Fruit fly (Drosophila melanogaster) whole organism, prepupa: ENCODE data around the gene CG12470.

ENCODE experiments used
- CG11762 ChIP-seq: fragments of 200-800 bp; sonication (Bioruptor generic); optimal IDR thresholded peaks from 3 replicates; lab custom pipeline; 2016; ENCODE audit warnings: missing biosample characterization, missing genetic modification characterization; ENCODE audit not compliant: insufficient read depth
- CG15336 ChIP-seq: fragments of 200-800 bp; sonication (Bioruptor generic); IDR thresholded peaks from 2 replicates; pipeline ENCODE4 v1.3.6; 2022; ENCODE audit warnings: missing biosample characterization, missing genetic modification characterization
- CG32006 ChIP-seq: fragments of 200-800 bp; sonication (Bioruptor generic); optimal IDR thresholded peaks from 3 replicates; lab custom pipeline; 2017; ENCODE audit warnings: missing biosample characterization, mild to moderate bottlenecking, missing genetic modification characterization
- CG6808 ChIP-seq: fragments of 200-800 bp; sonication (Bioruptor generic); optimal IDR thresholded peaks from 3 replicates; lab custom pipeline; 2017; ENCODE audit warnings: missing biosample characterization, missing genetic modification characterization, mild to moderate bottlenecking, moderate library complexity, missing genetic modification reagents
- CG8119 ChIP-seq: fragments of 200-800 bp; sonication (Bioruptor generic); IDR thresholded peaks from 3 replicates; pipeline ENCODE4 v1.3.6; 2022; ENCODE audit warnings: missing biosample characterization, missing genetic modification characterization
- Ets21C ChIP-seq: fragments of 200-800 bp; sonication (Bioruptor generic); optimal IDR thresholded peaks from 3 replicates; lab custom pipeline; 2016; ENCODE audit warnings: missing biosample characterization, missing genetic modification characterization
- Hr38 ChIP-seq: sonication (Bioruptor generic); optimal IDR thresholded peaks from 2 replicates; lab custom pipeline; 2016; ENCODE audit warnings: missing biosample characterization, missing genetic modification characterization
- Lpt ChIP-seq: fragments of 200-800 bp; sonication (Bioruptor generic); optimal IDR thresholded peaks from 3 replicates; lab custom pipeline; 2016; ENCODE audit warnings: missing biosample characterization, missing genetic modification characterization
- Sox102F ChIP-seq: fragments of 200-800 bp; sonication (Bioruptor generic); optimal IDR thresholded peaks from 2 replicates; lab custom pipeline; 2016; ENCODE audit warnings: missing biosample characterization, mild to moderate bottlenecking, missing genetic modification characterization
- Sox14 ChIP-seq: fragments of 200-800 bp; sonication (Bioruptor generic); optimal IDR thresholded peaks from 3 replicates; lab custom pipeline; 2016; ENCODE audit warnings: missing biosample characterization, missing genetic modification characterization
- Sox15 ChIP-seq: fragments of 200-800 bp; sonication (Bioruptor generic); optimal IDR thresholded peaks from 3 replicates; lab custom pipeline; 2016; ENCODE audit warnings: missing biosample characterization, missing genetic modification characterization
- eg ChIP-seq: fragments of 200-800 bp; sonication (Bioruptor generic); IDR thresholded peaks from 3 replicates; pipeline ENCODE4 v1.3.6; 2022; ENCODE audit warnings: missing biosample characterization, missing genetic modification characterization
- lz ChIP-seq: fragments of 200-800 bp; sonication (Bioruptor generic); optimal IDR thresholded peaks from 3 replicates; lab custom pipeline; 2016; ENCODE audit warnings: missing biosample characterization, missing genetic modification characterization
- salr ChIP-seq, 2 experiments: fragments of 200-800 bp; sonication (Bioruptor generic); optimal IDR thresholded peaks; 3 replicates each; lab custom pipeline; 2016 to 2018; ENCODE audit warnings: missing biosample characterization in 2 of 2, missing genetic modification characterization in 2 of 2, mild to moderate bottlenecking in 1 of 2

DNA sequence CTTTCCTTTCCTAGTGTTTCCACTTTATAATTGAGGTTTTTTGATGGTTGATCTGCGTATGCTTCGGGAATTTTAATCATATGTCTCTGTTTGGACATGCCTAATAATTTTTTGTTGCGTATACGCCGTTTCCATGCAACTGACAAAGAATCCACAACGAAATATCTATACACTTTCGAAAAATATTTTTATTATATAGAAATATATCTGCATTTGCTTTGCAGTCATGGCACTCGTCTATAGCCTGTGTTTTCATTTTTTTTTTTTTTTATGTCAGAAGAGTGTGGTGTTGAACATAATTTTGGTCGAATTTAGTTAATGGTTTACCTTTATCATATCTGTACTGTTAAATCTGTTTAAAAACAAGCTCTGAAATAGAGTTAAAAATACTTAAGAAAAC lies 44.6 kb upstream of the CG12470 start:
- TF ChIP-seq lz (no peak), CG11762 (GFP tag; lab: Kevin White, UChicago) (no peak), CG15336 (GFP tag; lab: Robert Waterston, UW) (0 out of 2 replicates have a peak, but pooled peaks have one; percentile 19), salr (GFP tag; optimal IDR thresholded peaks at IDR 0.05; lab: Kevin White, UChicago) (no peak), Lpt (GFP tag; lab: Kevin White, UChicago) (no peak), eg (no peak), Ets21C (GFP tag; lab: Kevin White, UChicago) (no peak), Sox102F (peak; percentile 32), Hr38 (GFP tag; lab: Kevin White, UChicago) (no peak), Sox14 (GFP tag; lab: Kevin White, UChicago) (no peak), CG32006 (peak; percentile 34), CG8119 (GFP tag; lab: Robert Waterston, UW) (no peak), CG6808 (GFP tag; lab: Kevin White, UChicago) (no peak), Sox15 (GFP tag; lab: Kevin White, UChicago) (no peak)
